Fruit fly (Drosophila melanogaster) whole organism, embryonic: ENCODE results near the gene CG9117.
A peak's percentile ranks its signal among the peaks of the same experiment; 100 is the strongest.

Experiments
- Atf-2 ChIP-seq: fragments of 200-800 bp; sonication (Bioruptor generic); optimal IDR thresholded peaks from 2 replicates; lab custom pipeline; 2016; ENCODE audit warnings: missing biosample characterization, missing genetic modification characterization
- BEAF-32 ChIP-seq: fragments of 200-800 bp; sonication (Bioruptor generic); optimal IDR thresholded peaks from 3 replicates; lab custom pipeline; 2017; ENCODE audit warnings: missing biosample characterization, missing genetic modification characterization, mild to moderate bottlenecking, moderate library complexity, missing genetic modification reagents
- CG11504 ChIP-seq: fragments of 200-800 bp; sonication (Bioruptor generic); optimal IDR thresholded peaks from 3 replicates; lab custom pipeline; 2019; ENCODE audit warnings: missing biosample characterization, mild to moderate bottlenecking, missing genetic modification characterization, moderate library complexity
- CG12299 ChIP-seq: fragments of 200-800 bp; sonication (Bioruptor generic); optimal IDR thresholded peaks from 2 replicates; lab custom pipeline; 2018; ENCODE audit warnings: missing biosample characterization, mild to moderate bottlenecking, missing genetic modification characterization
- CG15011 ChIP-seq: fragments of 200-800 bp; sonication (Bioruptor generic); optimal IDR thresholded peaks from 3 replicates; lab custom pipeline; 2018; ENCODE audit warnings: missing biosample characterization, mild to moderate bottlenecking, missing genetic modification characterization
- CG15479 ChIP-seq: fragments of 200-800 bp; sonication (Bioruptor generic); optimal IDR thresholded peaks from 3 replicates; lab custom pipeline; 2019; ENCODE audit warnings: missing biosample characterization, mild to moderate bottlenecking, missing genetic modification characterization, moderate library complexity
- CG16863 ChIP-seq: fragments of 200-800 bp; sonication (Bioruptor generic); optimal IDR thresholded peaks from 3 replicates; lab custom pipeline; 2016; ENCODE audit warnings: missing biosample characterization, missing genetic modification characterization
- CG18262 ChIP-seq: fragments of 200-800 bp; optimal IDR thresholded peaks from 3 replicates; lab custom pipeline; 2019; ENCODE audit warnings: missing biosample characterization, mild to moderate bottlenecking, missing genetic modification characterization, moderate library complexity
- CG18764 ChIP-seq: fragments of 200-800 bp; sonication (Bioruptor generic); optimal IDR thresholded peaks from 3 replicates; lab custom pipeline; 2016; ENCODE audit warnings: missing biosample characterization, missing genetic modification characterization
- CG2889 ChIP-seq: fragments of 200-800 bp; sonication (Bioruptor generic); IDR thresholded peaks from 3 replicates; pipeline ENCODE4 v1.3.6; 2022; ENCODE audit warnings: missing biosample characterization, missing genetic modification characterization
- CG34376 ChIP-seq: fragments of 200-800 bp; sonication (Bioruptor generic); optimal IDR thresholded peaks from 2 replicates; lab custom pipeline; 2018; ENCODE audit warnings: missing biosample characterization, mild to moderate bottlenecking, missing genetic modification characterization
- CG4820 ChIP-seq: fragments of 200-800 bp; sonication (Bioruptor generic); optimal IDR thresholded peaks from 3 replicates; lab custom pipeline; 2016; ENCODE audit warnings: missing biosample characterization, missing genetic modification characterization
- CG5953 ChIP-seq: fragments of 200-800 bp; sonication (Bioruptor generic); IDR thresholded peaks from 2 replicates; pipeline ENCODE4 v1.3.6; 2022; ENCODE audit warnings: missing biosample characterization, missing genetic modification characterization
- CG6689 ChIP-seq: fragments of 200-800 bp; sonication (Bioruptor generic); IDR thresholded peaks from 2 replicates; pipeline ENCODE4 v1.3.6; 2022; ENCODE audit warnings: missing biosample characterization, missing genetic modification characterization
- CG7987 ChIP-seq: fragments of 200-800 bp; sonication (Bioruptor generic); optimal IDR thresholded peaks from 2 replicates; lab custom pipeline; 2018; ENCODE audit warnings: missing biosample characterization, mild to moderate bottlenecking, missing genetic modification characterization, moderate library complexity
- CG8944 ChIP-seq: fragments of 200-800 bp; sonication (Bioruptor generic); optimal IDR thresholded peaks from 3 replicates; lab custom pipeline; 2016; ENCODE audit warnings: missing biosample characterization, missing genetic modification characterization
- CG9437 ChIP-seq: fragments of 200-800 bp; sonication (Bioruptor generic); optimal IDR thresholded peaks from 2 replicates; lab custom pipeline; 2018; ENCODE audit warnings: missing biosample characterization, mild to moderate bottlenecking, missing genetic modification characterization
- D ChIP-seq, 2 experiments: fragments of 200-800 bp in 1 of 2; fragments of >200 bp in 1 of 2; sonication (Bioruptor generic) in 1 of 2; optimal IDR thresholded peaks; 2 replicates in 1 of 2; 3 replicates in 1 of 2; lab custom pipeline; 2017; ENCODE audit warnings: mild to moderate bottlenecking in 1 of 2, missing biosample characterization in 1 of 2, missing genetic modification characterization in 1 of 2, missing genetic modification reagents in 1 of 2
- Dfd ChIP-seq, 2 experiments: fragments of >200 bp; optimal IDR thresholded peaks; 2 replicates each; lab custom pipeline; 2017; ENCODE audit warnings: missing biosample characterization in 2 of 2, missing genetic modification characterization in 2 of 2
- E2f1 ChIP-seq: fragments of 200-800 bp; sonication (Bioruptor generic); IDR thresholded peaks from 2 replicates; pipeline ENCODE4 v1.3.6; 2022; ENCODE audit warnings: missing biosample characterization, missing genetic modification characterization
- Elba2 ChIP-seq: fragments of 200-800 bp; sonication (Bioruptor generic); optimal IDR thresholded peaks from 3 replicates; lab custom pipeline; 2016; ENCODE audit warnings: missing biosample characterization, missing genetic modification characterization
- Fer2 ChIP-seq: fragments of 200-800 bp; sonication (Bioruptor generic); optimal IDR thresholded peaks from 2 replicates; lab custom pipeline; 2018; ENCODE audit warnings: missing biosample characterization, mild to moderate bottlenecking, missing genetic modification characterization, moderate library complexity
- Hey ChIP-seq: fragments of 200-800 bp; sonication (Bioruptor generic); optimal IDR thresholded peaks from 3 replicates; lab custom pipeline; 2018; ENCODE audit warnings: missing biosample characterization, mild to moderate bottlenecking, missing genetic modification characterization
- MBD-R2 ChIP-seq: fragments of 200-800 bp; sonication (Bioruptor generic); IDR thresholded peaks from 2 replicates; pipeline ENCODE4 v1.3.6; 2022; ENCODE audit warnings: missing biosample characterization, missing genetic modification characterization
- MTF-1 ChIP-seq: fragments of 200-800 bp; sonication (Bioruptor generic); optimal IDR thresholded peaks from 2 replicates; lab custom pipeline; 2018; ENCODE audit warnings: missing biosample characterization, mild to moderate bottlenecking, missing genetic modification characterization, borderline replicate concordance
- Med ChIP-seq: fragments of 200-800 bp; sonication (Bioruptor generic); peaks from one replicate; lab custom pipeline; 2016; ENCODE audit warnings: missing biosample characterization, missing genetic modification characterization, mild to moderate bottlenecking, inconsistent platforms, moderate library complexity
- Oli ChIP-seq: fragments of 200-800 bp; sonication (Bioruptor generic); optimal IDR thresholded peaks from 2 replicates; lab custom pipeline; 2018; ENCODE audit warnings: missing biosample characterization, mild to moderate bottlenecking, missing genetic modification characterization, moderate library complexity
- Ravus ChIP-seq: fragments of 200-800 bp; sonication (Bioruptor generic); IDR thresholded peaks from 2 replicates; pipeline ENCODE4 v1.3.6; 2022; ENCODE audit warnings: missing biosample characterization, missing genetic modification characterization
- abd-A ChIP-seq: fragments of 200-800 bp; sonication (Bioruptor generic); optimal IDR thresholded peaks from 3 replicates; lab custom pipeline; 2019; ENCODE audit warnings: missing biosample characterization, mild to moderate bottlenecking, missing genetic modification characterization, moderate library complexity
- aop ChIP-seq: fragments of 200-800 bp; sonication (Bioruptor generic); IDR thresholded peaks from 2 replicates; pipeline ENCODE4 v1.3.6; 2022; ENCODE audit warnings: missing biosample characterization, missing genetic modification characterization
- bsh ChIP-seq, 2 experiments: fragments of 200-800 bp; sonication (Bioruptor generic); optimal IDR thresholded peaks; 2 replicates each; lab custom pipeline; 2017 to 2018; ENCODE audit warnings: mild to moderate bottlenecking in 2 of 2, missing biosample characterization in 2 of 2, missing genetic modification characterization in 2 of 2, moderate library complexity in 1 of 2
- chif ChIP-seq, 2 experiments: fragments of 200-800 bp; sonication (Bioruptor generic); optimal IDR thresholded peaks; 3 replicates each; lab custom pipeline; 2016; ENCODE audit warnings: missing biosample characterization in 2 of 2, missing genetic modification characterization in 2 of 2
- crol ChIP-seq: fragments of 200-800 bp; sonication (Bioruptor generic); IDR thresholded peaks from 2 replicates; pipeline ENCODE4 v1.3.6; 2022; ENCODE audit warnings: missing biosample characterization, missing genetic modification characterization
- da ChIP-seq: fragments of 200-800 bp; sonication (Bioruptor generic); optimal IDR thresholded peaks from 2 replicates; lab custom pipeline; 2016; ENCODE audit warnings: missing biosample characterization, missing genetic modification characterization
- dan ChIP-seq: fragments of 200-800 bp; sonication (Bioruptor generic); IDR thresholded peaks from 2 replicates; pipeline ENCODE4 v1.3.6; 2022; ENCODE audit warnings: missing biosample characterization, missing genetic modification characterization
- fd102C ChIP-seq: fragments of 200-800 bp; sonication (Bioruptor generic); optimal IDR thresholded peaks from 2 replicates; lab custom pipeline; 2018; ENCODE audit warnings: missing biosample characterization, mild to moderate bottlenecking, missing genetic modification characterization, moderate library complexity
- fu2 ChIP-seq: fragments of 200-800 bp; sonication (Bioruptor generic); optimal IDR thresholded peaks from 2 replicates; lab custom pipeline; 2016; ENCODE audit warnings: missing biosample characterization, missing genetic modification characterization
- hbn ChIP-seq: fragments of 200-800 bp; sonication (Bioruptor generic); IDR thresholded peaks from 2 replicates; pipeline ENCODE4 v1.3.6; 2022; ENCODE audit warnings: missing biosample characterization, missing genetic modification characterization; ENCODE audit not compliant: partially characterized antibody
- knrl ChIP-seq: fragments of 200-800 bp; sonication (Bioruptor generic); IDR thresholded peaks from 3 replicates; pipeline ENCODE4 v1.3.6; 2022; ENCODE audit warnings: missing biosample characterization, missing genetic modification characterization; ENCODE audit not compliant: partially characterized antibody
- oc ChIP-seq: fragments of 200-800 bp; sonication (Bioruptor generic); optimal IDR thresholded peaks from 2 replicates; lab custom pipeline; 2018; ENCODE audit warnings: missing biosample characterization, mild to moderate bottlenecking, missing genetic modification characterization, moderate library complexity
- prd ChIP-seq, 3 experiments: fragments of >200 bp in 2 of 3; fragments of 200-800 bp in 1 of 3; sonication (Bioruptor generic) in 1 of 3; optimal IDR thresholded peaks in 2 of 3; IDR thresholded peaks in 1 of 3; 2 replicates in 2 of 3; 3 replicates in 1 of 3; pipeline versions ENCODE4 v1.3.6 to Lab custom; 2017 to 2022; ENCODE audit warnings: missing biosample characterization in 1 of 3, missing genetic modification characterization in 1 of 3
- pum ChIP-seq: fragments of 200-800 bp; sonication (Bioruptor generic); optimal IDR thresholded peaks from 2 replicates; lab custom pipeline; 2016; ENCODE audit warnings: missing biosample characterization, missing genetic modification characterization
- sna ChIP-seq: fragments of 200-800 bp; sonication (Bioruptor generic); IDR thresholded peaks from 2 replicates; pipeline ENCODE4 v1.3.6; 2022; ENCODE audit warnings: missing biosample characterization, missing genetic modification characterization; ENCODE audit not compliant: partially characterized antibody
- sob ChIP-seq: fragments of 200-800 bp; sonication (Bioruptor generic); IDR thresholded peaks from 2 replicates; pipeline ENCODE4 v1.3.6; 2022; ENCODE audit warnings: missing biosample characterization, missing genetic modification characterization
- ssp ChIP-seq: fragments of 200-800 bp; sonication (Bioruptor generic); IDR thresholded peaks from 2 replicates; pipeline ENCODE4 v1.3.6; 2022; ENCODE audit warnings: missing biosample characterization, missing genetic modification characterization
- stc ChIP-seq: fragments of 200-800 bp; sonication (Bioruptor generic); IDR thresholded peaks from 2 replicates; pipeline ENCODE4 v1.3.6; 2022; ENCODE audit warnings: missing biosample characterization, missing genetic modification characterization
- tgo ChIP-seq: fragments of 200-800 bp; sonication (Bioruptor generic); IDR thresholded peaks from 3 replicates; pipeline ENCODE4 v1.3.6; 2022; ENCODE audit warnings: missing biosample characterization, missing genetic modification characterization
- tio ChIP-seq: fragments of 200-800 bp; sonication (Bioruptor generic); optimal IDR thresholded peaks from 2 replicates; lab custom pipeline; 2017; ENCODE audit warnings: missing biosample characterization, missing genetic modification characterization, inconsistent platforms
- yki ChIP-seq: fragments of >200 bp; optimal IDR thresholded peaks from 3 replicates; lab custom pipeline; 2018

Gene CG9117

dm6 chr2L:6065823-6066222, 28.1 kb upstream of the CG9117 start, which contains the start of the genes Fbw5 and CG9147 (continued):
- TF ChIP-seq CG8944 (GFP tag; lab: Kevin White, UChicago) = peak; percentile 99
- TF ChIP-seq tgo (GFP tag; lab: Robert Waterston, UW) = peak; percentile 100
- TF ChIP-seq oc (tag; lab: Kevin White, UChicago) = peak; percentile 100
- TF ChIP-seq knrl (GFP tag; lab: Robert Waterston, UW) = 0 out of 3 replicates have a peak, but pooled peaks have one; percentile 20
- peak; percentile 89 for TF ChIP-seq crol (GFP tag; lab: Robert Waterston, UW)
- TF ChIP-seq prd (optimal IDR thresholded peaks at IDR 0.05; lab: Kevin White, UChicago) = no peak
- peak; percentile 100 for TF ChIP-seq prd (GFP tag; IDR thresholded peaks at IDR 0.05; lab: Robert Waterston, UW)
- peak; percentile 99 for TF ChIP-seq CG5953
- TF ChIP-seq ssp (GFP tag; lab: Robert Waterston, UW) = peak; percentile 96
- TF ChIP-seq MBD-R2 = peak; percentile 100
- peak; percentile 99 for TF ChIP-seq CG34376
- peak; percentile 100 for TF ChIP-seq sob (GFP tag; lab: Robert Waterston, UW)
- peak; percentile 99 for TF ChIP-seq Atf-2 (GFP tag; lab: Kevin White, UChicago)
- TF ChIP-seq fu2 (GFP tag; lab: Kevin White, UChicago) = peak; percentile 99
- peak; percentile 99 for TF ChIP-seq CG16863 (GFP tag; lab: Kevin White, UChicago)
- peak; percentile 98 for TF ChIP-seq CG15011 (GFP tag; lab: Kevin White, UChicago)
- TF ChIP-seq abd-A (tag; lab: Kevin White, UChicago) = no peak
- TF ChIP-seq da (GFP tag; lab: Kevin White, UChicago) = peak; percentile 99
- TF ChIP-seq Dfd (GFP tag; optimal IDR thresholded peaks at IDR 0.05; lab: Kevin White, UChicago) = no peak
- peak; percentile 99 for TF ChIP-seq stc (GFP tag; lab: Robert Waterston, UW)
- peak; percentile 100 for TF ChIP-seq Med (GFP tag; lab: Kevin White, UChicago)
- TF ChIP-seq dan (GFP tag; lab: Robert Waterston, UW) = peak; percentile 95
- peak; percentile 80 for TF ChIP-seq CG15479 (GFP tag; lab: Kevin White, UChicago)
- peak; percentile 99 for TF ChIP-seq CG11504 (tag; lab: Kevin White, UChicago)
- TF ChIP-seq sna (GFP tag; lab: Robert Waterston, UW) = peak; percentile 62; the same call in 1 of the 2 replicates
- TF ChIP-seq hbn (GFP tag; lab: Robert Waterston, UW) = 0 out of 2 replicates have a peak, but pooled peaks have one; percentile 51
- peak; percentile 99 for TF ChIP-seq fd102C (GFP tag; lab: Kevin White, UChicago)
- peak; percentile 99 for TF ChIP-seq pum (GFP tag; lab: Kevin White, UChicago)
- peak; percentile 99 for TF ChIP-seq CG12299 (tag; lab: Kevin White, UChicago)
- TF ChIP-seq E2f1 (GFP tag; lab: Robert Waterston, UW) = peak; percentile 99
- peak; percentile 97 for TF ChIP-seq CG9437 (GFP tag; lab: Kevin White, UChicago)
- peak; percentile 97 for TF ChIP-seq Fer2 (tag; lab: Kevin White, UChicago)
- peak; percentile 97 for TF ChIP-seq Hey
- TF ChIP-seq bsh (GFP tag; optimal IDR thresholded peaks at IDR 0.05; lab: Kevin White, UChicago) = peak; percentile 99 to 100
- TF ChIP-seq CG4820 (GFP tag; lab: Kevin White, UChicago) = peak; percentile 99
- TF ChIP-seq Ravus (GFP tag; lab: Robert Waterston, UW) = peak; percentile 99
- peak; percentile 61 for TF ChIP-seq BEAF-32
- peak; percentile 97 for TF ChIP-seq Elba2
- peak; percentile 99 for TF ChIP-seq CG2889 (GFP tag; lab: Robert Waterston, UW)
- peak; percentile 99 to 100 for TF ChIP-seq chif (GFP tag; optimal IDR thresholded peaks at IDR 0.05; lab: Kevin White, UChicago)
- peak; percentile 99 for TF ChIP-seq CG18262
- no peak for TF ChIP-seq D (optimal IDR thresholded peaks at IDR 0.05; lab: Kevin White, UChicago)
- peak; percentile 99 for TF ChIP-seq D (GFP tag; optimal IDR thresholded peaks at IDR 0.05; lab: Kevin White, UChicago)
- peak; percentile 99 for TF ChIP-seq CG6689 (GFP tag; lab: Robert Waterston, UW)
- TF ChIP-seq Oli = peak; percentile 100
- TF ChIP-seq MTF-1 = peak; percentile 97
- peak; percentile 98 for TF ChIP-seq CG7987 (GFP tag; lab: Kevin White, UChicago)
- peak; percentile 98 for TF ChIP-seq CG18764 (GFP tag; lab: Kevin White, UChicago)
- TF ChIP-seq yki (lab: Kevin White, UChicago) = no peak
- TF ChIP-seq aop = peak; percentile 96
- peak; percentile 100 for TF ChIP-seq tio
